Worm (Caenorhabditis elegans) whole organism, L1 larva: ENCODE measurements around the gene gcy-14.

Experiments
- C04F5.9 ChIP-seq: sonication (generic microtip); optimal IDR thresholded peaks from 2 replicates; lab custom pipeline; 2016; ENCODE audit warnings: missing genetic modification characterization, missing compliant biosample characterization
- C16A3.4 ChIP-seq: fragments of 150-350 bp; optimal IDR thresholded peaks from 2 replicates; lab custom pipeline; 2014; ENCODE audit warnings: missing biosample characterization, missing genetic modification characterization
- C34B4.2 ChIP-seq: sonication (generic microtip); optimal IDR thresholded peaks from 2 replicates; lab custom pipeline; 2017; ENCODE audit warnings: mild to moderate bottlenecking, missing genetic modification characterization, missing compliant biosample characterization
- Y116A8C.19 ChIP-seq: sonication (generic microtip); optimal IDR thresholded peaks from 2 replicates; lab custom pipeline; 2016; ENCODE audit warnings: missing compliant biosample characterization, missing genetic modification characterization, borderline replicate concordance
- aha-1 ChIP-seq: fragments of 150-350 bp; optimal IDR thresholded peaks from 2 replicates; lab custom pipeline; 2014; ENCODE audit warnings: missing biosample characterization, missing genetic modification characterization
- aly-2 ChIP-seq: fragments of 150-350 bp; optimal IDR thresholded peaks from 2 replicates; lab custom pipeline; 2014; ENCODE audit warnings: missing biosample characterization, missing genetic modification characterization
- ama-1 ChIP-seq: fragments of 150-350 bp; optimal IDR thresholded peaks from 2 replicates; lab custom pipeline; 2014
- blmp-1 ChIP-seq: fragments of 150-350 bp; optimal IDR thresholded peaks from 2 replicates; lab custom pipeline; 2014; ENCODE audit warnings: missing biosample characterization, missing genetic modification characterization
- ceh-8 ChIP-seq: fragments of 200-800 bp; sonication (Bioruptor generic); optimal IDR thresholded peaks from 2 replicates; lab custom pipeline; 2018; ENCODE audit warnings: mild to moderate bottlenecking, missing genetic modification characterization, moderate library complexity, missing compliant biosample characterization
- ceh-82 ChIP-seq, 3 experiments: fragments of 150-350 bp in 1 of 3; sonication (generic microtip) in 2 of 3; optimal IDR thresholded peaks; 2 replicates each; lab custom pipeline; 2014 to 2017; ENCODE audit warnings: missing biosample characterization in 3 of 3, missing genetic modification characterization in 3 of 3
- dpl-1 ChIP-seq, 3 experiments: fragments of 150-350 bp in 2 of 3; sonication (generic microtip) in 1 of 3; optimal IDR thresholded peaks; 2 replicates each; lab custom pipeline; 2014 to 2017; ENCODE audit warnings: missing biosample characterization in 3 of 3, missing genetic modification characterization in 3 of 3, missing genetic modification reagents in 3 of 3
- dsc-1 ChIP-seq: sonication (generic microtip); optimal IDR thresholded peaks from 2 replicates; lab custom pipeline; 2016; ENCODE audit warnings: mild to moderate bottlenecking, missing genetic modification characterization, missing compliant biosample characterization
- efl-1 ChIP-seq, 4 experiments: fragments of 150-350 bp; optimal IDR thresholded peaks in 3 of 4; peaks in 1 of 4; 1 replicate in 1 of 4; 2 replicates in 3 of 4; lab custom pipeline; 2014; ENCODE audit warnings: missing biosample characterization in 2 of 4, missing genetic modification characterization in 2 of 4, missing genetic modification reagents in 2 of 4
- efl-3 ChIP-seq: fragments of 200-800 bp; sonication (Bioruptor generic); optimal IDR thresholded peaks from 2 replicates; lab custom pipeline; 2018; ENCODE audit warnings: mild to moderate bottlenecking, missing genetic modification characterization, missing compliant biosample characterization
- egl-13 ChIP-seq: sonication (generic microtip); optimal IDR thresholded peaks from 2 replicates; lab custom pipeline; 2016; ENCODE audit warnings: missing genotype, missing genetic modification reagents, missing genetic modification characterization, missing compliant biosample characterization
- egl-27 ChIP-seq, 2 experiments: fragments of 150-350 bp in 1 of 2; sonication (generic microtip); optimal IDR thresholded peaks; 3 replicates each; lab custom pipeline; 2017 to 2018; ENCODE audit warnings: missing biosample characterization in 2 of 2, missing genetic modification characterization in 2 of 2, missing genetic modification reagents in 2 of 2
- elt-2 ChIP-seq: sonication (generic microtip); optimal IDR thresholded peaks from 2 replicates; lab custom pipeline; 2016; ENCODE audit warnings: missing genetic modification characterization, mild to moderate bottlenecking, inconsistent platforms, missing compliant biosample characterization, missing genetic modification reagents
- elt-3 ChIP-seq, 6 experiments: fragments of 150-350 bp in 1 of 6; sonication (generic microtip); optimal IDR thresholded peaks; 2 replicates each; lab custom pipeline; 2017 to 2018; ENCODE audit warnings: missing biosample characterization in 6 of 6, missing genetic modification characterization in 6 of 6, inconsistent platforms in 1 of 6
- ets-5 ChIP-seq: fragments of 200-800 bp; sonication (Bioruptor generic); IDR thresholded peaks from 2 replicates; pipeline ENCODE4 v1.3.6; 2022; ENCODE audit warnings: missing genetic modification characterization, missing compliant biosample characterization
- fkh-4 ChIP-seq: sonication (generic microtip); optimal IDR thresholded peaks from 2 replicates; lab custom pipeline; 2016; ENCODE audit warnings: missing compliant biosample characterization, missing genetic modification characterization, borderline replicate concordance
- hlh-17 ChIP-seq: fragments of 200-800 bp; sonication (Bioruptor generic); optimal IDR thresholded peaks from 2 replicates; lab custom pipeline; 2018; ENCODE audit warnings: missing genetic modification characterization, mild to moderate bottlenecking, missing compliant biosample characterization, moderate library complexity, borderline replicate concordance
- hlh-4 ChIP-seq: sonication (generic microtip); optimal IDR thresholded peaks from 2 replicates; lab custom pipeline; 2016; ENCODE audit warnings: mild to moderate bottlenecking, missing genetic modification characterization, missing compliant biosample characterization
- irx-1 ChIP-seq: sonication (generic microtip); optimal IDR thresholded peaks from 2 replicates; lab custom pipeline; 2016; ENCODE audit warnings: missing genetic modification characterization, missing compliant biosample characterization
- isw-1 ChIP-seq: fragments of 200-800 bp; sonication (Bioruptor generic); IDR thresholded peaks from 2 replicates; pipeline ENCODE4 v1.3.6; 2022; ENCODE audit warnings: missing genetic modification characterization, missing compliant biosample characterization
- jun-1 ChIP-seq: fragments of 150-350 bp; optimal IDR thresholded peaks from 2 replicates; lab custom pipeline; 2014; ENCODE audit warnings: missing biosample characterization, missing genetic modification reagents, missing genetic modification characterization
- lin-14 ChIP-seq: fragments of 200-800 bp; sonication (Bioruptor generic); optimal IDR thresholded peaks from 2 replicates; lab custom pipeline; 2018; ENCODE audit warnings: mild to moderate bottlenecking, missing genetic modification characterization, moderate library complexity, missing compliant biosample characterization
- lin-15B ChIP-seq: fragments of 150-350 bp; sonication (generic microtip); optimal IDR thresholded peaks from 3 replicates; lab custom pipeline; 2014; ENCODE audit warnings: missing biosample characterization, missing genetic modification characterization
- lin-39 ChIP-seq: fragments of 150-350 bp; optimal IDR thresholded peaks from 2 replicates; lab custom pipeline; 2014; ENCODE audit warnings: missing biosample characterization, missing genetic modification reagents, missing genetic modification characterization
- lsy-2 ChIP-seq, 2 experiments: fragments of 150-350 bp; optimal IDR thresholded peaks; 2 replicates each; lab custom pipeline; 2014; ENCODE audit warnings: missing biosample characterization in 2 of 2, missing genetic modification characterization in 2 of 2
- mab-9 ChIP-seq: fragments of 200-800 bp; sonication (Bioruptor generic); IDR thresholded peaks from 2 replicates; pipeline ENCODE4 v1.3.6; 2022; ENCODE audit warnings: missing genetic modification reagents, missing genetic modification characterization, missing compliant biosample characterization
- mef-2 ChIP-seq: fragments of 150-350 bp; optimal IDR thresholded peaks from 2 replicates; lab custom pipeline; 2014; ENCODE audit warnings: missing biosample characterization, missing genetic modification characterization
- mep-1 ChIP-seq: fragments of 150-350 bp; optimal IDR thresholded peaks from 2 replicates; lab custom pipeline; 2014; ENCODE audit warnings: missing biosample characterization, missing genetic modification characterization
- nhr-12 ChIP-seq: sonication (generic microtip); optimal IDR thresholded peaks from 2 replicates; lab custom pipeline; 2017; ENCODE audit warnings: missing biosample characterization, missing genetic modification characterization
- nhr-19 ChIP-seq: fragments of 200-800 bp; sonication (Bioruptor generic); conservative IDR thresholded peaks from 2 replicates; pipeline ENCODE4 v1.3.6; 2022; ENCODE audit warnings: missing genetic modification characterization, missing compliant biosample characterization
- nhr-237 ChIP-seq: fragments of 150-350 bp; optimal IDR thresholded peaks from 2 replicates; lab custom pipeline; 2014; ENCODE audit warnings: missing biosample characterization, missing genetic modification characterization
- nhr-77 ChIP-seq: fragments of 150-350 bp; optimal IDR thresholded peaks from 2 replicates; lab custom pipeline; 2014; ENCODE audit warnings: missing biosample characterization, missing genetic modification characterization
- nhr-84 ChIP-seq: sonication (generic microtip); optimal IDR thresholded peaks from 2 replicates; lab custom pipeline; 2017; ENCODE audit warnings: missing biosample characterization, missing genetic modification characterization
- pag-3 ChIP-seq: sonication (generic microtip); optimal IDR thresholded peaks from 2 replicates; lab custom pipeline; 2017; ENCODE audit warnings: missing genetic modification characterization, mild to moderate bottlenecking, missing compliant biosample characterization, antibody characterized with exemption, borderline replicate concordance; ENCODE audit not compliant: insufficient read depth
- skn-1 ChIP-seq: fragments of 150-350 bp; optimal IDR thresholded peaks from 2 replicates; lab custom pipeline; 2014; ENCODE audit warnings: missing biosample characterization, missing genetic modification characterization
- snpc-4 ChIP-seq: fragments of 150-350 bp; optimal IDR thresholded peaks from 2 replicates; lab custom pipeline; 2014; ENCODE audit warnings: missing biosample characterization, missing genetic modification characterization
- swsn-7 ChIP-seq: sonication (generic microtip); optimal IDR thresholded peaks from 2 replicates; lab custom pipeline; 2016; ENCODE audit warnings: missing genetic modification characterization, missing compliant biosample characterization
- tbx-2 ChIP-seq: sonication (generic microtip); optimal IDR thresholded peaks from 2 replicates; lab custom pipeline; 2016; ENCODE audit warnings: missing genetic modification characterization, missing compliant biosample characterization
- tlp-1 ChIP-seq: fragments of 150-350 bp; optimal IDR thresholded peaks from 2 replicates; lab custom pipeline; 2014; ENCODE audit warnings: missing biosample characterization, missing genetic modification characterization
- unc-30 ChIP-seq: sonication (generic microtip); optimal IDR thresholded peaks from 2 replicates; lab custom pipeline; 2017; ENCODE audit warnings: missing biosample characterization, missing genetic modification characterization
- unc-62 ChIP-seq: fragments of 150-350 bp; optimal IDR thresholded peaks from 2 replicates; lab custom pipeline; 2014; ENCODE audit warnings: missing biosample characterization, missing genetic modification reagents, missing genetic modification characterization
- unc-86 ChIP-seq: sonication (generic microtip); optimal IDR thresholded peaks from 2 replicates; lab custom pipeline; 2016; ENCODE audit warnings: missing genetic modification characterization, missing compliant biosample characterization
- vab-15 ChIP-seq: sonication (generic microtip); optimal IDR thresholded peaks from 2 replicates; lab custom pipeline; 2017; ENCODE audit warnings: missing genotype, mild to moderate bottlenecking, missing genetic modification characterization, missing compliant biosample characterization
- zag-1 ChIP-seq: fragments of 150-350 bp; optimal IDR thresholded peaks from 2 replicates; lab custom pipeline; 2014; ENCODE audit warnings: missing biosample characterization, missing genetic modification characterization
- ztf-11 ChIP-seq, 2 experiments: sonication (generic microtip); optimal IDR thresholded peaks; 2 replicates each; lab custom pipeline; 2016 to 2017; ENCODE audit warnings: missing genetic modification characterization in 2 of 2, missing biosample characterization in 1 of 2, missing compliant biosample characterization in 1 of 2
- ztf-4 ChIP-seq: fragments of 150-350 bp; optimal IDR thresholded peaks from 2 replicates; lab custom pipeline; 2014; ENCODE audit warnings: missing biosample characterization, missing genetic modification characterization

Gene gcy-14

ce11 chrV:14851206-14851605 lies 16.9 kb downstream of the gcy-14 start (continued):
- TF ChIP-seq ztf-4 (tag; lab: Kevin White, UChicago) (no peak), C04F5.9 (tag; lab: Kevin White, UChicago) (no peak), fkh-4 (tag; lab: Kevin White, UChicago) (no peak), ceh-8 (GFP tag; lab: Kevin White, UChicago) (no peak), irx-1 (tag; lab: Kevin White, UChicago) (no peak), efl-1 (optimal IDR thresholded peaks at IDR 0.05; lab: Kevin White, UChicago) (peak in 1 of 2 experiments; percentile 29), efl-1 (GFP tag; optimal IDR thresholded peaks at IDR 0.05 in 1 of 2; lab: Kevin White, UChicago) (no peak), ceh-82 (tag; optimal IDR thresholded peaks at IDR 0.05; lab: Kevin White, UChicago) (peak in 2 of 3 experiments; percentile 12 to 45), tlp-1 (tag; lab: Kevin White, UChicago) (no peak), vab-15 (tag; lab: Kevin White, UChicago) (no peak), C16A3.4 (no peak), C34B4.2 (tag; lab: Kevin White, UChicago) (no peak), zag-1 (tag; lab: Kevin White, UChicago) (peak; percentile 44), nhr-237 (no peak), unc-62 (no peak), jun-1 (tag; lab: Kevin White, UChicago) (no peak), skn-1 (tag; lab: Kevin White, UChicago) (no peak), nhr-77 (no peak), blmp-1 (tag; lab: Kevin White, UChicago) (no peak), snpc-4 (tag; lab: Kevin White, UChicago) (no peak), aha-1 (no peak), Y116A8C.19 (tag; lab: Kevin White, UChicago) (no peak), elt-3 (tag; optimal IDR thresholded peaks at IDR 0.05; lab: Kevin White, UChicago) (no peak), lin-14 (peak; percentile 84), unc-86 (tag; lab: Kevin White, UChicago) (peak; percentile 2), lsy-2 (tag; optimal IDR thresholded peaks at IDR 0.05; lab: Kevin White, UChicago) (peak in 1 of 2 experiments; percentile 12), lin-15B (tag; lab: Kevin White, UChicago) (no peak), aly-2 (tag; lab: Kevin White, UChicago) (no peak), unc-30 (tag; lab: Kevin White, UChicago) (no peak), lin-39 (tag; lab: Kevin White, UChicago) (no peak)

DNA sequence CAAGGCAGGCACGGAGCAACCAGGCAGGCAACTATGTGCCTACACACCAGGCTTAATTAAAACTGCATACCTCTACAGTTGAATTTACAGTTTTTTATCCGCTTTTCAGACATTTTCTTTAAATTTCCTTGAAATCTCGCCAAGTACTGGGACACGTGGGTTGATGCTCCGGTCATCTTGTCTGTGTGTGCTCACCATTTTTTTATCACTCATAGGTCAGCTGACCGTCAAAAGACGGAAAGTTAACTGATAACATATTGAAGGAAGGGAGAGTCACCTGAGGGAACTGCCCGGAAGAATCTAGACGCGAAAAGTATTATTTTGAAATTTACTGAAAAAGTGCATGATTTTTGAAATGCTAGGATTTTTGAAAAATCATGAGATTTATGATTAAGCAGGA lies 17.6 kb downstream of the gcy-14 start:
- TF ChIP-seq fkh-4 (tag; lab: Kevin White, UChicago) (no peak), ztf-11 (tag; optimal IDR thresholded peaks at IDR 0.05; lab: Kevin White, UChicago) (no peak), nhr-237 (no peak), zag-1 (tag; lab: Kevin White, UChicago) (no peak), C04F5.9 (tag; lab: Kevin White, UChicago) (no peak), tbx-2 (tag; lab: Kevin White, UChicago) (no peak), ceh-8 (GFP tag; lab: Kevin White, UChicago) (no peak), unc-86 (tag; lab: Kevin White, UChicago) (no peak), ets-5 (GFP tag; lab: Robert Waterston, UW) (no peak), nhr-19 (GFP tag; lab: Robert Waterston, UW) (peak; percentile 50), nhr-12 (tag; lab: Kevin White, UChicago) (no peak), hlh-17 (GFP tag; lab: Kevin White, UChicago) (no peak), dpl-1 (GFP tag; optimal IDR thresholded peaks at IDR 0.05; lab: Kevin White, UChicago) (peak in 1 of 3 experiments; percentile 18), egl-27 (tag; optimal IDR thresholded peaks at IDR 0.05; lab: Kevin White, UChicago) (no peak), nhr-84 (tag; lab: Kevin White, UChicago) (no peak), egl-13 (tag; lab: Kevin White, UChicago) (no peak), isw-1 (GFP tag; lab: Robert Waterston, UW) (no peak), nhr-77 (no peak), skn-1 (tag; lab: Kevin White, UChicago) (peak; percentile 49), elt-2 (peak; percentile 87), lin-39 (tag; lab: Kevin White, UChicago) (no peak), unc-30 (tag; lab: Kevin White, UChicago) (no peak), mab-9 (GFP tag; lab: Robert Waterston, UW) (no peak), swsn-7 (no peak), ama-1 (peak; percentile 51), aha-1 (no peak), C34B4.2 (tag; lab: Kevin White, UChicago) (no peak), mep-1 (tag; lab: Kevin White, UChicago) (no peak), dsc-1 (tag; lab: Kevin White, UChicago) (no peak), pag-3 (tag; lab: Kevin White, UChicago) (no peak), hlh-4 (tag; lab: Kevin White, UChicago) (no peak), efl-3 (GFP tag; lab: Kevin White, UChicago) (no peak), mef-2 (tag; lab: Kevin White, UChicago) (no peak)
